Worm (Caenorhabditis elegans) whole organism, L2 larva: ENCODE results near the gene F11G11.4.

Source experiments
- F13H6.1 ChIP-seq: sonication (generic microtip); optimal IDR thresholded peaks from 2 replicates; lab custom pipeline; 2016; ENCODE audit warnings: missing genetic modification characterization, missing compliant biosample characterization
- blmp-1 ChIP-seq: sonication (generic microtip); optimal IDR thresholded peaks from 2 replicates; lab custom pipeline; 2017; ENCODE audit warnings: missing genetic modification characterization, mild to moderate bottlenecking, missing compliant biosample characterization, antibody characterized with exemption, moderate library complexity; ENCODE audit not compliant: insufficient read depth
- ceh-16 ChIP-seq: fragments of 150-350 bp; optimal IDR thresholded peaks from 2 replicates; lab custom pipeline; 2014; ENCODE audit warnings: missing biosample characterization, missing genetic modification characterization
- fos-1 ChIP-seq: fragments of 150-350 bp; optimal IDR thresholded peaks from 2 replicates; lab custom pipeline; 2014; ENCODE audit warnings: missing biosample characterization, missing genetic modification characterization
- lin-39 ChIP-seq: fragments of 150-350 bp; optimal IDR thresholded peaks from 2 replicates; lab custom pipeline; 2014; ENCODE audit warnings: missing biosample characterization, missing genetic modification reagents, missing genetic modification characterization
- skn-1 ChIP-seq: sonication (generic microtip); optimal IDR thresholded peaks from 2 replicates; lab custom pipeline; 2017; ENCODE audit warnings: missing biosample characterization, missing genetic modification characterization
- snpc-4 ChIP-seq: fragments of 150-350 bp; optimal IDR thresholded peaks from 2 replicates; lab custom pipeline; 2014; ENCODE audit warnings: missing biosample characterization, missing genetic modification characterization
- zag-1 ChIP-seq: fragments of 150-350 bp; optimal IDR thresholded peaks from 2 replicates; lab custom pipeline; 2014; ENCODE audit warnings: missing biosample characterization, missing genetic modification characterization

DNA sequence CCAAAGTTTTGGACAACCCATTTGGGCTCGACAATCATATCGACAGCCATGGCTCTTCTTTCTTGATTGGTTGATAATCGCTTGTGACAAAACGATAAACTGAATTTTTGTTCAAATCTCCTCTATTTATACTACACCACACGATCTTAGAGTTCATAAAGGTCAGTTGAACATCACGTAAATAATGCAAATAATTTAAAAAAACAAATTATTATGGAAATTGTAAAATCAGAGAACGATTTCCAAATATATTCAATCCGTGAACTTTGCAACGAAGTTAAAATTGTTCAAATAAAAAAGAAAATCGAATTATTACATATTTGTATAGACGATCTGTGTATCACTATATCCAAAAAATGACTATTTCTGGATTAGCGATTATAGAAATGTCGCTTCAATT is 3.0 kb downstream of the F11G11.4 start, which contains the start of the genes mpst-4 and F11G11.14:
- no peak for TF ChIP-seq F13H6.1
- TF ChIP-seq blmp-1 (tag; lab: Kevin White, UChicago) = no peak
- TF ChIP-seq lin-39 (tag; lab: Kevin White, UChicago) = no peak
- TF ChIP-seq ceh-16 = no peak
- no peak for TF ChIP-seq fos-1
- no peak for TF ChIP-seq snpc-4 (tag; lab: Kevin White, UChicago)
- TF ChIP-seq skn-1 (tag; lab: Kevin White, UChicago) = no peak
- no peak for TF ChIP-seq zag-1 (tag; lab: Kevin White, UChicago)
